Worm (Caenorhabditis elegans): Measurements from ENCODE around the gene str-198.
A peak's percentile ranks its signal among the peaks of the same experiment; 100 is the strongest.

str-198 gene

ce11 chrV:16046573-16046972 lies 1.0 kb upstream of the str-198 start, which contains the start of gene ZK285.2:
ZK285.2 (plus strand) TSS chrV:16046873.
- no peak for TF ChIP-seq madf-5 (GFP tag; IDR thresholded peaks at IDR 0.05)
- no peak for TF ChIP-seq ZK337.2 (GFP tag; IDR thresholded peaks at IDR 0.05)
- TF ChIP-seq nhr-28 (tag; optimal IDR thresholded peaks at IDR 0.05), result no peak
- no peak for TF ChIP-seq ZK546.5 (tag; optimal IDR thresholded peaks at IDR 0.05)
- TF ChIP-seq dve-1 (tag; optimal IDR thresholded peaks at IDR 0.05; ENCODE audit: insufficient read depth), result no peak
- TF ChIP-seq F49E8.2 (tag; optimal IDR thresholded peaks at IDR 0.05; ENCODE audit: borderline replicate concordance), result no peak
- TF ChIP-seq nhr-48 (tag; optimal IDR thresholded peaks at IDR 0.05), result no peak
- no peak for TF ChIP-seq hlh-11 (tag; optimal IDR thresholded peaks at IDR 0.05)
- TF ChIP-seq ceh-20 (GFP tag; IDR thresholded peaks at IDR 0.05), result no peak
- TF ChIP-seq nhr-76 (tag; optimal IDR thresholded peaks at IDR 0.05), result no peak
- TF ChIP-seq lin-29 (GFP tag; IDR thresholded peaks at IDR 0.05), result no peak
- TF ChIP-seq mxl-3 (GFP tag; optimal IDR thresholded peaks at IDR 0.05), result no peak
- TF ChIP-seq F26F4.8 (GFP tag; conservative IDR thresholded peaks at IDR 0.05), result no peak
- no peak for TF ChIP-seq lin-13 (GFP tag; optimal IDR thresholded peaks at IDR 0.05)
- no peak for TF ChIP-seq nhr-11 (tag; optimal IDR thresholded peaks at IDR 0.05)
- no peak for TF ChIP-seq zfp-3 (GFP tag; conservative IDR thresholded peaks at IDR 0.05)

DNA sequence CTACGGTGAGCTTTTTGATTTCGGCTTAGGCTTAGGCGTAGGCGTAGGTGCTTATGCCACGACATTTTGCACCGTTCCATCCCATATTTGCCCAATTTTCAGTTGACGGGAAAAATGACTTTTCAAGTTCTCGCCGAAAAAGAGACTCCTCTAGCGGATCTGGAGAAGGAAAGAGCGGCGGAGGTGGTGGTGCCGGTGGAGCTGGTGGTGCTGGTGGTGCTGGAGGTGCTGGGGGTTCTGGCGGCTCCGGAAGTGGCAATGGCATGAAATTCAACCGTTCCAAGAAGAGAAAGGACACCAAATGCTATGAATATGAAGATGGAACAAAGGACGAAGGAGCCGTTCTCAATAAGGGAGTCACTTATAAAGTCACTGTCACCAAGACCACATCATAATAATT lies 556 bp upstream of the str-198 start:
- TF ChIP-seq set-16 (GFP tag; IDR thresholded peaks at IDR 0.05) (peak; percentile 90), nhr-77 (tag; optimal IDR thresholded peaks at IDR 0.05) (no peak), dmd-6 (GFP tag; IDR thresholded peaks at IDR 0.05) (no peak)

- TF ChIP-seq aha-1 (tag) (no peak), lin-29 (GFP tag; IDR thresholded peaks at IDR 0.05) (no peak), ZK337.2 (GFP tag; IDR thresholded peaks at IDR 0.05) (no peak), egl-43 (GFP tag; IDR thresholded peaks at IDR 0.05) (no peak), nhr-10 (tag; optimal IDR thresholded peaks at IDR 0.05) (no peak), dve-1 (tag; optimal IDR thresholded peaks at IDR 0.05; ENCODE audit: insufficient read depth) (no peak)
These were observed 1.6 kb downstream of the str-198 start, which contains the start of gene best-12 for ce11 chrV:16049177-16049576. best-12 (plus strand) TSS chrV:16049477.

- TF ChIP-seq zfp-2 (tag; optimal IDR thresholded peaks at IDR 0.05) (no peak), mxl-3 (GFP tag; optimal IDR thresholded peaks at IDR 0.05) (no peak), aha-1 (tag) (peak; percentile 52), ceh-28 (tag; optimal IDR thresholded peaks at IDR 0.05) (no peak)
These were observed 5.8 kb downstream of the str-198 start, which contains the start of gene F14H3.3 for ce11 chrV:16053373-16053772. F14H3.3 (minus strand) TSS chrV:16053473.

DNA sequence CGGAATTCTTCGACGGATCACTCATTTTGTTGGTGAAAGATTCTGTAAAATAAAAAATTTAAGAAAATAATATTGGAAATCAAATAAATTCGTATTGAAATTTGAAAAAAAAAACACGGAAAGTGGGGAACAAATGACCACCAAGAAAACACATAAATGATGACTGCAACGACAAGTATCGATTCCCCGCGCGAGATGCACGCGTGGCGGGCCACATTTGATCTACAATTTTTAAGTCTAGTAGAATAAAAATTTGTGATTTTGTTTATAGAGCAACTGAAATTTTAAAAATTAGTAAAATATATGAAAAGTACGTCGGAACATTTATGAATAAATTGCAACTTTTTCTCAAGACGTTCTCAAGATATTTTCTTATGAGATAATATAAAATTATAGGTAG lies 7.4 kb downstream of the str-198 start, which contains the start of gene F14H3.4:
TSS of gene F14H3.4 (minus strand) at position 42 of the 400 bp plus-strand sequence.
- TF ChIP-seq ztf-7 (tag; optimal IDR thresholded peaks at IDR 0.05) (no peak), T20F7.1 (GFP tag; optimal IDR thresholded peaks at IDR 0.05) (no peak), Y5F2A.4 (GFP tag; optimal IDR thresholded peaks at IDR 0.05) (no peak), hlh-11 (tag; optimal IDR thresholded peaks at IDR 0.05) (no peak), ceh-62 (tag; optimal IDR thresholded peaks at IDR 0.05) (no peak), hmg-1.1 (GFP tag; IDR thresholded peaks at IDR 0.05) (no peak)

- TF ChIP-seq nhr-102 (tag; optimal IDR thresholded peaks at IDR 0.05) (no peak), zfp-2 (tag; optimal IDR thresholded peaks at IDR 0.05) (no peak), aly-2 (tag; optimal IDR thresholded peaks at IDR 0.05) (no peak), F10B5.3 (tag; optimal IDR thresholded peaks at IDR 0.05) (no peak), mep-1 (tag; optimal IDR thresholded peaks at IDR 0.05) (no peak), dmd-8 (GFP tag; IDR thresholded peaks at IDR 0.05) (no peak), fkh-10 (GFP tag; optimal IDR thresholded peaks at IDR 0.05) (no peak), ctbp-1 (GFP tag; IDR thresholded peaks at IDR 0.05) (no peak), lin-1 (GFP tag; IDR thresholded peaks at IDR 0.05) (no peak), rbr-2 (tag; optimal IDR thresholded peaks at IDR 0.05) (no peak), mes-2 (tag; optimal IDR thresholded peaks at IDR 0.05; ENCODE audit: poor library complexity, severe bottlenecking) (no peak), aha-1 (tag) (no peak), hlh-30 (tag; optimal IDR thresholded peaks at IDR 0.05; ENCODE audit: insufficient read depth) (no peak), ceh-32 (tag; optimal IDR thresholded peaks at IDR 0.05; ENCODE audit: poor library complexity) (no peak), nhr-48 (tag; optimal IDR thresholded peaks at IDR 0.05) (no peak), snpc-4 (tag; optimal IDR thresholded peaks at IDR 0.05) (no peak), ama-1 (optimal IDR thresholded peaks at IDR 0.05) (no peak), ztf-11 (tag; optimal IDR thresholded peaks at IDR 0.05) (no peak)
These were observed 9.4 kb downstream of the str-198 start, which contains the start of gene F14H3.5 for ce11 chrV:16057010-16057463. F14H3.5 (minus strand) TSS chrV:16057060.

Measured in whole organism, L4 larva.